Worm (Caenorhabditis elegans): Measurements from ENCODE around the gene C55C3.6.

Gene C55C3.6

DNA sequence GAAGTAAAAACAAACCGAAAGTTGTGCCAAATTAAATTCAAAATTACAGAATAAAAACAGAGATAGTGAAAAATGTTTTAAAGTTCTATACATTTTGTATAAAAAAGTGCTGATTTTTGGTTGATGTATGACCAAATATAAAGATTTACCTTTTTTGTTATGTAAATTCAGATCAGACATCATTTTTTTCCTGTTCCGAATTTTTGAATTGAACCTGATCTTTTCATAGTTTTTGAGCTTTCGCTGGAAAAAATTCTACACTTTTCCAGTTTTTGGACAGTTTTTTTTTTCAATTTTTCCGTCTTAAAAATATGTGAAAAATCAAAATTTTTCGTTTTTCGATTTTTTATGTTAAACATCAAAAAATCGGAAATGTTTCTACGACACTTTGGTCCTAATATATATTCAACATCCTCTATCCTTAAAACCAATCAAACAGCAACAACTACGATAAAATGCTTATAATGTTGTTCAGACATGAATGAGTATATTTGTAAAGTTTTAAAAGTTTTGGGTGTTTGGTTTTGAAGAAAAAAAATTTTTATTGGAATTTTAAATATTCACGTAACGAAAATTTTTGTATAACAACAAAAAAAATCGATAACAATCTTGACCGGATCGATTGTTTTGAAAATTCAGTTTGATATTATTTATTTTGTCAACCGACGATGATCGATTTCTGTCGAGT, at the start of gene C55C3.6, which contains the start of gene C55C3.7:
C55C3.6 (plus strand) TSS at position 638 of the 688 bp plus-strand sequence.
C55C3.7 (minus strand) TSS at position 101 of the 688 bp plus-strand sequence.
- no peak for TF ChIP-seq lag-1 (GFP tag; IDR thresholded peaks at IDR 0.05)
- no peak for TF ChIP-seq madf-3 (GFP tag; IDR thresholded peaks at IDR 0.05)
- no peak for TF ChIP-seq egl-18 (GFP tag; IDR thresholded peaks at IDR 0.05)
- TF ChIP-seq ztf-28 (GFP tag; IDR thresholded peaks at IDR 0.05) = no peak
- TF ChIP-seq T07F8.4 (tag; optimal IDR thresholded peaks at IDR 0.05) = no peak
- TF ChIP-seq nhr-120 (GFP tag; IDR thresholded peaks at IDR 0.05) = no peak
- TF ChIP-seq chd-7 (tag; optimal IDR thresholded peaks at IDR 0.05) = no peak
- no peak for TF ChIP-seq snpc-1.1 (tag; optimal IDR thresholded peaks at IDR 0.05; ENCODE audit: insufficient read depth)
- TF ChIP-seq hlh-26 (GFP tag; conservative IDR thresholded peaks at IDR 0.05) = no peak
- TF ChIP-seq ZK185.1 (tag; optimal IDR thresholded peaks at IDR 0.05; ENCODE audit: poor library complexity, severe bottlenecking) = no peak

DNA sequence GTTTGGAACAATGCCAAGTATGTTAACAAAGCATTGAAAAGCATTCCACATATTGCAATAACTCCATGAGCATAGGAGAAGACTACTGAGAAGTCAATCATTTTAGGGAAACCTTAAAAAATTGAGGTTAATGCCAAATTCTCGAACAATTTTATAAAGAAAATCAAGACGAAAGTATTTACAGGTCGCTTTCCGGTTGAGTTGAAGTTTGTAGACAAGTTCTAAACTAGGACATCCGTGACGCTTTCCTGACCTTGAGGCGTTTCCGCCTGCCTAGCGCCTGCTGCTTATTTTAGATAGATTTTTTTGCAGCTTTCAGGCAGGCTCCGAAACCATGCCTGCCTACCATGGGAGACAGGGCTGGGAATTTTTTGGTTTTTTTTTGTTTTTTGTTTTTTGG, 47.4 kb upstream of the C55C3.6 start, which contains the start of gene srd-13:
srd-13 (minus strand) TSS at position 101 of the 400 bp plus-strand sequence.
- TF ChIP-seq bed-2 (GFP tag; IDR thresholded peaks at IDR 0.05) (no peak), nhr-120 (GFP tag; IDR thresholded peaks at IDR 0.05) (no peak), lsl-1 (GFP tag; optimal IDR thresholded peaks at IDR 0.05) (no peak), snpc-3.4 (tag; optimal IDR thresholded peaks at IDR 0.05) (no peak), mcd-1 (GFP tag; IDR thresholded peaks at IDR 0.05) (no peak), mxl-1 (tag; optimal IDR thresholded peaks at IDR 0.05) (no peak), die-1 (tag; optimal IDR thresholded peaks at IDR 0.05) (no peak), let-607 (tag; optimal IDR thresholded peaks at IDR 0.05) (no peak), Y79H2A.3 (GFP tag; conservative IDR thresholded peaks at IDR 0.05) (no peak)

DNA sequence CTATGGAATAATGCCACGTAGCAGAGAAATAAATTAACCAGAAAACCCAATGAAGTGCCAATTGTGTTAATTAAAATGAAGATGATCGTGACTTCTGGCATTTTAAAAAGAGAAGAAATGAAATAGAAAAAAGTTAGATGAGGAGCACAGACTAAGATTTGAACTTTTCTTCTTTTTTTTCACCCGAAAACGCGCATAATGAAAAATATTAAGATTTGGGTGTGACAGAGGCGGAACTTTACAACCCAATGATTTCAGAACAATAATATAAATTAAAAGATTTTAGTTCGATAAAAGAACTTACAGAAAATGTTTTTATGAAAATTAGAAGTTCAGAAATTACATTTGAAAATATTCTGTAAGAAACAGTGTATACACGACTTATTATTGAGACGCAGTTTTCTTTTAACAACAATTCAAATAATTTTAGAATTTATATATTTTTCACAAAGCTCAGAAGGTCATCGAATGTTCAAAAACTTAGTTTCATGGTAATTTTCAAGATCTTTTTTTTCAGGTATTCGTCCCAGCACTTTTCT, 37.4 kb upstream of the C55C3.6 start, which contains the start of the genes srd-8 and B0547.2:
srd-8 (minus strand) TSS at position 101 of the 539 bp plus-strand sequence.
B0547.2 (plus strand) TSS at position 489 of the 539 bp plus-strand sequence.
- TF ChIP-seq somi-1 (GFP tag; optimal IDR thresholded peaks at IDR 0.05) = no peak
- TF ChIP-seq nhr-179 (tag; optimal IDR thresholded peaks at IDR 0.05) = no peak
- TF ChIP-seq ztf-25 (GFP tag; IDR thresholded peaks at IDR 0.05) = no peak
- TF ChIP-seq F39B2.1 (GFP tag; IDR thresholded peaks at IDR 0.05) = no peak
- no peak for TF ChIP-seq madf-10 (tag; optimal IDR thresholded peaks at IDR 0.05)
- no peak for TF ChIP-seq F33H1.4 (GFP tag; IDR thresholded peaks at IDR 0.05)
- TF ChIP-seq bed-2 (GFP tag; IDR thresholded peaks at IDR 0.05) = no peak
- TF ChIP-seq F49E8.2 (tag; optimal IDR thresholded peaks at IDR 0.05; ENCODE audit: insufficient read depth) = no peak
- no peak for TF ChIP-seq madf-8 (GFP tag; conservative IDR thresholded peaks at IDR 0.05)
- no peak for TF ChIP-seq attf-6 (GFP tag; IDR thresholded peaks at IDR 0.05)

DNA sequence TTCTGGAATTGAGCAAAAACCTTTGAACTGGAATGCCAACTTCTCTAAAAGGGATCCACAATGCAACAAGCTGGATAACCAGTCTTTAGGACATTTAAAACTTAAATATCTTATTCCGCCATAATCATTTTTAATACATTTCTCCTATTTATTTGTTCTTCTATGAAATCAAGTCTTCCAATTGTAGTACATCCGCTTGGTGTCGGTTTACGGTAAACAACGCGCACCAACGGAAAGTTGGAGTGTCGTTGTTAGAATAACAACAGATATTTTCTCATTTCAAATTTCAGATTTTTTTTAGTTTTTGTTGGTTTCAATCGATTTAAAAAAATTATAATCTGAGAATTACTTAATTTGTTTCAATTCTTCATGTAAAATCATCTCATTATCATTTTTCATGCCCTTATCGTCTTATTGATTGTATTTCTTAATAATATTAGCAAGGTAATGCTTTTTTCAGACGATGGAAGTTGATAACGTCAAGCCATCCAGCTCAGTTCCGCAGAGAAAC, 33.9 kb upstream of the C55C3.6 start, which contains the start of gene csn-5:
csn-5 (plus strand) TSS at position 461 of the 511 bp plus-strand sequence.
- no peak for TF ChIP-seq snpc-4 (GFP tag; optimal IDR thresholded peaks at IDR 0.05)
- TF ChIP-seq snpc-4 (tag; optimal IDR thresholded peaks at IDR 0.05) = peak in 1 of 4 experiments; percentile 6
- no peak for TF ChIP-seq T07F8.4 (tag; optimal IDR thresholded peaks at IDR 0.05)
- peak; percentile 90 for TF ChIP-seq attf-3 (GFP tag; conservative IDR thresholded peaks at IDR 0.05)
